Worm (Caenorhabditis elegans) whole organism, young adult: ENCODE results near the gene ceh-41.

ENCODE experiments used
- B0035.1 ChIP-seq: sonication (generic microtip); optimal IDR thresholded peaks from 2 replicates; lab custom pipeline; 2016; ENCODE audit warnings: missing genetic modification characterization, mild to moderate bottlenecking, missing compliant biosample characterization, missing genotype, missing genetic modification reagents
- B0261.1 ChIP-seq: sonication (generic microtip); optimal IDR thresholded peaks from 2 replicates; lab custom pipeline; 2016; ENCODE audit warnings: mild to moderate bottlenecking, missing genetic modification characterization, moderate library complexity, missing compliant biosample characterization
- C06A6.2 ChIP-seq: fragments of 200-800 bp; sonication (Bioruptor generic); conservative IDR thresholded peaks from 2 replicates; pipeline ENCODE4 v1.3.6; 2022; ENCODE audit warnings: missing genetic modification characterization, missing compliant biosample characterization
- F23B12.7 ChIP-seq: sonication (generic microtip); optimal IDR thresholded peaks from 2 replicates; lab custom pipeline; 2017; ENCODE audit warnings: missing genetic modification characterization, mild to moderate bottlenecking, missing compliant biosample characterization, antibody characterized with exemption, moderate library complexity; ENCODE audit not compliant: insufficient read depth
- F33H1.4 ChIP-seq: fragments of 200-800 bp; sonication (Bioruptor generic); IDR thresholded peaks from 2 replicates; pipeline ENCODE4 v1.3.6; 2022; ENCODE audit warnings: missing genetic modification reagents, missing genetic modification characterization, missing compliant biosample characterization
- F55B11.4 ChIP-seq: sonication (generic microtip); optimal IDR thresholded peaks from 2 replicates; lab custom pipeline; 2016; ENCODE audit warnings: missing compliant biosample characterization, missing genetic modification characterization, borderline replicate concordance; ENCODE audit not compliant: insufficient read depth
- K12H6.12 ChIP-seq: fragments of 200-800 bp; sonication (Bioruptor generic); optimal IDR thresholded peaks from 2 replicates; lab custom pipeline; 2018; ENCODE audit warnings: mild to moderate bottlenecking, missing genetic modification characterization, missing compliant biosample characterization
- T26A5.8 ChIP-seq: sonication (generic microtip); optimal IDR thresholded peaks from 2 replicates; lab custom pipeline; 2016; ENCODE audit warnings: missing genetic modification characterization, missing compliant biosample characterization
- Y53G8AR.9 ChIP-seq: fragments of 200-800 bp; sonication (Bioruptor generic); conservative IDR thresholded peaks from 2 replicates; pipeline ENCODE4 v1.3.6; 2022; ENCODE audit warnings: missing genetic modification reagents, missing genetic modification characterization, missing compliant biosample characterization
- Y79H2A.3 ChIP-seq: fragments of 200-800 bp; sonication (Bioruptor generic); conservative IDR thresholded peaks from 2 replicates; pipeline ENCODE4 v1.3.6; 2022; ENCODE audit warnings: missing genetic modification reagents, missing genetic modification characterization, missing compliant biosample characterization
- atf-7 ChIP-seq: sonication (generic microtip); optimal IDR thresholded peaks from 2 replicates; lab custom pipeline; 2017; ENCODE audit warnings: mild to moderate bottlenecking, missing genetic modification characterization, missing compliant biosample characterization
- bed-1 ChIP-seq: fragments of 200-800 bp; sonication (Bioruptor generic); IDR thresholded peaks from 2 replicates; pipeline ENCODE4 v1.3.6; 2022; ENCODE audit warnings: missing genetic modification reagents, missing genetic modification characterization, missing compliant biosample characterization
- ceh-27 ChIP-seq: fragments of 200-800 bp; sonication (Bioruptor generic); optimal IDR thresholded peaks from 2 replicates; lab custom pipeline; 2018; ENCODE audit warnings: mild to moderate bottlenecking, missing genetic modification characterization, moderate library complexity, missing compliant biosample characterization
- ceh-79 ChIP-seq: sonication (generic microtip); optimal IDR thresholded peaks from 2 replicates; lab custom pipeline; 2017; ENCODE audit warnings: mild to moderate bottlenecking, missing genetic modification characterization, missing compliant biosample characterization
- die-1 ChIP-seq: sonication (generic microtip); optimal IDR thresholded peaks from 2 replicates; lab custom pipeline; 2016; ENCODE audit warnings: missing genotype, mild to moderate bottlenecking, missing genetic modification characterization, missing compliant biosample characterization
- dpff-1 ChIP-seq: sonication (generic microtip); optimal IDR thresholded peaks from 2 replicates; lab custom pipeline; 2017; ENCODE audit warnings: mild to moderate bottlenecking, missing genetic modification characterization, missing compliant biosample characterization
- egl-44 ChIP-seq: fragments of 200-800 bp; sonication (Bioruptor generic); IDR thresholded peaks from 2 replicates; pipeline ENCODE4 v1.3.6; 2022; ENCODE audit warnings: missing genetic modification reagents, missing genetic modification characterization, missing compliant biosample characterization
- gei-17 ChIP-seq: fragments of 200-800 bp; sonication (Bioruptor generic); optimal IDR thresholded peaks from 2 replicates; lab custom pipeline; 2018; ENCODE audit warnings: mild to moderate bottlenecking, missing genetic modification characterization, missing compliant biosample characterization
- hmg-20 ChIP-seq: fragments of 200-800 bp; sonication (Bioruptor generic); IDR thresholded peaks from 2 replicates; pipeline ENCODE4 v1.3.6; 2022; ENCODE audit warnings: missing genetic modification reagents, missing genetic modification characterization, missing compliant biosample characterization
- let-526 ChIP-seq: fragments of 200-800 bp; sonication (Bioruptor generic); IDR thresholded peaks from 2 replicates; pipeline ENCODE4 v1.3.6; 2022; ENCODE audit warnings: missing genetic modification reagents, missing genetic modification characterization, missing compliant biosample characterization
- lin-26 ChIP-seq: fragments of 200-800 bp; sonication (Bioruptor generic); IDR thresholded peaks from 2 replicates; pipeline ENCODE4 v1.3.6; 2022; ENCODE audit warnings: missing genetic modification reagents, missing genetic modification characterization, missing compliant biosample characterization
- lir-1 ChIP-seq: fragments of 200-800 bp; sonication (Bioruptor generic); conservative IDR thresholded peaks from 2 replicates; pipeline ENCODE4 v1.3.6; 2022; ENCODE audit warnings: missing genetic modification reagents, missing genetic modification characterization, missing compliant biosample characterization
- madf-3 ChIP-seq: fragments of 200-800 bp; sonication (Bioruptor generic); IDR thresholded peaks from 2 replicates; pipeline ENCODE4 v1.3.6; 2022; ENCODE audit warnings: missing genetic modification reagents, missing genetic modification characterization, missing compliant biosample characterization
- madf-8 ChIP-seq: fragments of 200-800 bp; sonication (Bioruptor generic); conservative IDR thresholded peaks from 2 replicates; pipeline ENCODE4 v1.3.6; 2022; ENCODE audit warnings: missing genetic modification reagents, missing genetic modification characterization, missing compliant biosample characterization
- mcd-1 ChIP-seq: fragments of 200-800 bp; sonication (Bioruptor generic); IDR thresholded peaks from 2 replicates; pipeline ENCODE4 v1.3.6; 2022; ENCODE audit warnings: missing genetic modification reagents, missing genetic modification characterization, missing compliant biosample characterization
- mel-28 ChIP-seq: sonication (generic microtip); optimal IDR thresholded peaks from 2 replicates; lab custom pipeline; 2016; ENCODE audit warnings: borderline replicate concordance, mild to moderate bottlenecking, missing genetic modification characterization, missing compliant biosample characterization
- nfya-1 ChIP-seq: sonication (generic microtip); optimal IDR thresholded peaks from 2 replicates; lab custom pipeline; 2017; ENCODE audit warnings: antibody characterized with exemption, missing compliant biosample characterization, missing genetic modification characterization, borderline replicate concordance; ENCODE audit not compliant: insufficient read depth
- nfyb-1 ChIP-seq: fragments of 200-800 bp; sonication (Bioruptor generic); IDR thresholded peaks from 2 replicates; pipeline ENCODE4 v1.3.6; 2022; ENCODE audit warnings: missing genetic modification reagents, missing genetic modification characterization, missing compliant biosample characterization
- pbrm-1 ChIP-seq: fragments of 200-800 bp; sonication (Bioruptor generic); IDR thresholded peaks from 2 replicates; pipeline ENCODE4 v1.3.6; 2022; ENCODE audit warnings: missing genetic modification reagents, missing genetic modification characterization, missing compliant biosample characterization
- rcor-1 ChIP-seq: fragments of 200-800 bp; sonication (Bioruptor generic); IDR thresholded peaks from 2 replicates; pipeline ENCODE4 v1.3.6; 2022; ENCODE audit warnings: missing genetic modification reagents, missing genetic modification characterization, missing compliant biosample characterization
- rec-8 ChIP-seq, 2 experiments: sonication (generic microtip); optimal IDR thresholded peaks; 2 replicates each; lab custom pipeline; 2016; ENCODE audit warnings: mild to moderate bottlenecking in 2 of 2, missing genetic modification characterization in 2 of 2, missing genetic modification reagents in 2 of 2, missing genotype in 2 of 2, missing biosample characterization in 1 of 2, missing compliant biosample characterization in 1 of 2, moderate library complexity in 1 of 2
- snpc-4 ChIP-seq, 5 experiments: fragments of 150-350 bp in 1 of 5; sonication (generic microtip) in 4 of 5; optimal IDR thresholded peaks; 2 replicates each; lab custom pipeline; 2014 to 2018; ENCODE audit warnings: missing genetic modification characterization in 5 of 5, missing biosample characterization in 3 of 5, antibody characterized with exemption in 2 of 5, mild to moderate bottlenecking in 2 of 5, missing compliant biosample characterization in 2 of 5, missing genotype in 2 of 5, moderate library complexity in 2 of 5, missing genetic modification reagents in 1 of 5
- somi-1 ChIP-seq: fragments of 200-800 bp; sonication (Bioruptor generic); optimal IDR thresholded peaks from 2 replicates; lab custom pipeline; 2018; ENCODE audit warnings: mild to moderate bottlenecking, missing genetic modification characterization, missing compliant biosample characterization
- unc-62 ChIP-seq: fragments of 150-350 bp; optimal IDR thresholded peaks from 2 replicates; lab custom pipeline; 2014; ENCODE audit warnings: missing biosample characterization, missing genetic modification reagents, missing genetic modification characterization
- zfh-2 ChIP-seq: fragments of 200-800 bp; sonication (Bioruptor generic); conservative IDR thresholded peaks from 2 replicates; pipeline ENCODE4 v1.3.6; 2022; ENCODE audit warnings: missing genetic modification reagents, missing genetic modification characterization, missing compliant biosample characterization
- ztf-18 ChIP-seq: sonication (generic microtip); optimal IDR thresholded peaks from 2 replicates; lab custom pipeline; 2016; ENCODE audit warnings: missing genotype, mild to moderate bottlenecking, missing genetic modification characterization, missing compliant biosample characterization
- ztf-3 ChIP-seq: fragments of 200-800 bp; sonication (Bioruptor generic); optimal IDR thresholded peaks from 2 replicates; lab custom pipeline; 2018; ENCODE audit warnings: mild to moderate bottlenecking, missing genetic modification characterization, missing compliant biosample characterization

ceh-41 gene

DNA sequence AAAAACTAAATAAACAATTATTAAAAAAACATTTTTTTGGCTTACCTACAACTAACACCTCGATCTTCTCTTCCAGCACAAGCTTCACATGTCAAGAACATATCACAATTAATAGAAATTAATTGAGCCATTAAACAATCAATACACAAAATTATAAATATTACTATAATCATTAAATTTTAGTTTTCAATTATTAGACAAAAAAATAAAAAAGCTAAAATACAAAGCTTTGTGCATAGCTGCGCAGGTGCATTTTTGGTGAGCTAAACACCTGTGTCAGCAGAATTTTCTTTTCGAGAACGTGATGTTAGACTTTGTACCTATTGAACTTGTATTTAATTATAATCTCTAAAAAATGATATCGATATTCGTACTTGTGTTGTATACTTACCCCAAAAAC lies 18.5 kb downstream of the ceh-41 start, which contains the start of gene C14E2.6:
C14E2.6 (minus strand) TSS at position 101 of the 400 bp plus-strand sequence.
- no peak for TF ChIP-seq rcor-1
- TF ChIP-seq Y79H2A.3 (GFP tag; lab: Robert Waterston, UW): no peak
- TF ChIP-seq lin-26: no peak
- no peak for TF ChIP-seq T26A5.8 (tag; lab: Kevin White, UChicago)
- TF ChIP-seq F33H1.4: no peak

DNA sequence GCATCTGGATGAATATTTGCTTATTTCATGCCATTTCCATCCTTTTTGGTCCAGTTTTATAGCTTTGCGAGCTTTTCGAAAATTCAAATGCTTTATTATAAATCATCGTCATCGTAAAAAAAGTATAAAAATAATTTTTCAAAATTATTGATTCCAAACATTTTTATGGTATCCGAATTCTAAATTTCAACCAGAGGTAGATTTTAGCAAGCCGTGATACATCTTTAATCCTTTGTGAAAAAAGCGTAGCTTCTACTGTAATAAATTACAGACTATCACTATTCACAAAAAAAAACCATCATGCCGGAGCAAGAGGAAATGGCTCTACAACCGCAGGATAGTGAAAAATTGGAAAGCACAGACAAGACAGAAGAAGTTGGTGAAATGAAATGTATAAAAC lies 22.3 kb downstream of the ceh-41 start, which contains the start of gene C14E2.1:
C14E2.1 (plus strand) TSS at position 301 of the 400 bp plus-strand sequence.
- TF ChIP-seq atf-7 (tag; lab: Kevin White, UChicago) (no peak), ztf-18 (tag; lab: Kevin White, UChicago) (no peak), mcd-1 (GFP tag; lab: Robert Waterston, UW) (no peak), C06A6.2 (GFP tag; lab: Robert Waterston, UW) (no peak), ztf-3 (no peak), egl-44 (GFP tag; lab: Robert Waterston, UW) (no peak), Y53G8AR.9 (GFP tag; lab: Robert Waterston, UW) (no peak), Y79H2A.3 (GFP tag; lab: Robert Waterston, UW) (no peak), dpff-1 (tag; lab: Kevin White, UChicago) (no peak), F55B11.4 (no peak), ceh-79 (no peak), nfya-1 (tag; lab: Kevin White, UChicago) (no peak), rec-8 (tag; optimal IDR thresholded peaks at IDR 0.05; lab: Kevin White, UChicago) (no peak), pbrm-1 (GFP tag; lab: Robert Waterston, UW) (no peak)

DNA sequence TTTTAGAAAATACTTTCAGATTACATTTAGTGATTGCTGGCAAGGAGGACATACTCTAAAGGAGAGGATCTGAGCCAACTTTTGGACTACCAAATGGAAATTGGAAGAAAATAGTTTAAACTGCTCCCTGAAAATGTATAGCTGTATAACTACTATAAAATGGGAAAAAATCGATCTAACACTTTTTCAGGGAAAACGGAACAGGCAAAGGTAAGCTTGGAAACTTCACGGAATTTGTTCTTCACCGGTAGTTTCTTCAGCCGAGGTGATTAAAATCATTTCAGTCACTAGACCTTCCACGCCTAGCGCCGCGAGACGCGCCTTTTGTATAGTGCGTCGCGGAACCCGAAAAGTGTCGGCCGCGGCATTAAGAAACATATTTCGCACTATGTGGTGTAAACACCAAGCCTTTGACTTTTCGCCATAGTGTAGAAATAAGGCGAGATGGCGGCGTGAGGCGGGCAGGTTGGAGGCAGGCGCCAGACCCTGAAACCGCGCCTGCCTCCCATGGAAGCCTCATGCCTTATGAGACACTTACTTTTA lies 23.1 kb downstream of the ceh-41 start, which contains the start of gene C14E2.5:
C14E2.5 (minus strand) TSS at position 51 of the 543 bp plus-strand sequence.
- TF ChIP-seq snpc-4 (GFP tag; optimal IDR thresholded peaks at IDR 0.05; lab: Kevin White, UChicago) (no peak), snpc-4 (tag; optimal IDR thresholded peaks at IDR 0.05; lab: Kevin White, UChicago) (peak in 2 of 4 experiments; percentile 56 to 84), let-526 (GFP tag; lab: Robert Waterston, UW) (no peak)

DNA sequence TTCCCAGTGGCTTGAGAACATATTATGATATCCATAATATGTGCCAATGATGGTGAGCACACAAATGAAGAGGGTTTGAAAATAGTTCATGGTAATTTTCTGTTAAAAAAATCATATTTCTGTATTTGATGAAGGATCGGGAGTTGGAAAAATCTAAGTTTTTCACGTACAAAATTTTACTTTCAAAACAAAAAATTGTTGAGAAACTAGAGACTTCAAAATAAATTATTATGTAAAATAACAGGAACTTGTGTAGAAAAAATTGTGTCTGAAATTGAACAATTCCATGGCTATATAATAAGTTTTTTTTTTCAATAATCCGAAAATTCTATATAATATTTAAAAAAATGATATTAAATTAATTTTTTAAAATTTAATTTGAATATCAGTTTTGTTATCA lies 27.2 kb downstream of the ceh-41 start, which contains the start of gene C14E2.4:
C14E2.4 (minus strand) TSS at position 101 of the 400 bp plus-strand sequence.
- TF ChIP-seq hmg-20 (GFP tag; lab: Robert Waterston, UW) (no peak), lir-1 (no peak), bed-1 (GFP tag; lab: Robert Waterston, UW) (no peak), B0035.1 (tag; lab: Kevin White, UChicago) (no peak), zfh-2 (GFP tag; lab: Robert Waterston, UW) (no peak)
- TF ChIP-seq, all 124 proteins: peak for 0

DNA sequence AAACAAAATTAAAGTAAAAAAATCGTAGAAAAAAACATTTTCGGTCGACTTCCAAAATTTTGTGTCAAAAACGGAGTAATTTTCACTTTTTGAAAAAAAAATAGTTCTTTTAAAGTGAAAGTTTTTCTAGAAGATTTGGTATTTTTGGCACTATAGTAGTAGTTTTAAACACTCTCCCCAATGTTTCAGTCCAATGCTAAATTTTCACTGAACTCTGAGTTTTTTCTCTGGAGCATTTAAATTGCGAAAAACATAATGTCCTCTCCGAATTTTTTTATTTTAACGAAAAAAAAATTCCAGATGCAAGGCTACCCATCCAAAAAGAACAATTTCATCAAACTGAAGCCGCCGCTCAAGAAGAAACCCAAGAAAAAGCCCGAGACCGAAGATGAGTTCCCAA lies 32.4 kb downstream of the ceh-41 start, which contains the start of gene C14E2.7:
C14E2.7 (plus strand) TSS at position 301 of the 400 bp plus-strand sequence.
- TF ChIP-seq die-1 (tag; lab: Kevin White, UChicago) (no peak), nfyb-1 (GFP tag; lab: Robert Waterston, UW) (no peak), madf-8 (GFP tag; lab: Robert Waterston, UW) (no peak), F23B12.7 (tag; lab: Kevin White, UChicago) (no peak), gei-17 (GFP tag; lab: Kevin White, UChicago) (no peak), K12H6.12 (tag; lab: Kevin White, UChicago) (no peak), B0261.1 (no peak), mel-28 (tag; lab: Kevin White, UChicago) (no peak), unc-62 (no peak), C06A6.2 (GFP tag; lab: Robert Waterston, UW) (no peak), egl-44 (GFP tag; lab: Robert Waterston, UW) (no peak), ceh-27 (GFP tag; lab: Kevin White, UChicago) (no peak), somi-1 (GFP tag; lab: Kevin White, UChicago) (no peak), rcor-1 (no peak), madf-3 (GFP tag; lab: Robert Waterston, UW) (no peak)
